Fruit fly (Drosophila melanogaster) whole organism, embryonic: ENCODE results near the gene apolpp.

Experiments used
- Bdp1 ChIP-seq: fragments of 200-800 bp; sonication (Bioruptor generic); optimal IDR thresholded peaks from 3 replicates; lab custom pipeline; 2016; ENCODE audit warnings: missing biosample characterization, missing genetic modification characterization
- CG10654 ChIP-seq: fragments of 200-800 bp; sonication (Bioruptor generic); optimal IDR thresholded peaks from 2 replicates; lab custom pipeline; 2016; ENCODE audit warnings: missing biosample characterization, missing genetic modification characterization
- CG11093 ChIP-seq: fragments of 200-800 bp; sonication (Bioruptor generic); IDR thresholded peaks from 3 replicates; pipeline ENCODE4 v1.3.6; 2022; ENCODE audit warnings: missing biosample characterization, missing genetic modification characterization
- CG11247 ChIP-seq: fragments of 200-800 bp; sonication (Bioruptor generic); IDR thresholded peaks from 2 replicates; pipeline ENCODE4 v1.3.6; 2022; ENCODE audit warnings: missing biosample characterization, missing genetic modification characterization
- CG11695 ChIP-seq: fragments of 200-800 bp; sonication (Bioruptor generic); IDR thresholded peaks from 3 replicates; pipeline ENCODE4 v1.3.6; 2022; ENCODE audit warnings: missing biosample characterization, missing genetic modification characterization
- CG11696 ChIP-seq: fragments of 200-800 bp; sonication (Bioruptor generic); IDR thresholded peaks from 2 replicates; pipeline ENCODE4 v1.3.6; 2022; ENCODE audit warnings: missing biosample characterization, missing genetic modification characterization
- CG12071 ChIP-seq: fragments of 200-800 bp; sonication (Bioruptor generic); optimal IDR thresholded peaks from 3 replicates; lab custom pipeline; 2018; ENCODE audit warnings: missing biosample characterization, mild to moderate bottlenecking, missing genetic modification characterization
- CG12104 ChIP-seq: fragments of 200-800 bp; sonication (Bioruptor generic); optimal IDR thresholded peaks from 3 replicates; lab custom pipeline; 2016; ENCODE audit warnings: missing biosample characterization, missing genetic modification characterization
- CG1233 ChIP-seq: fragments of 200-800 bp; sonication (Bioruptor generic); optimal IDR thresholded peaks from 4 replicates; lab custom pipeline; 2018; ENCODE audit warnings: missing biosample characterization, mild to moderate bottlenecking, missing genetic modification characterization
- CG18619 ChIP-seq: fragments of 200-800 bp; sonication (Bioruptor generic); optimal IDR thresholded peaks from 3 replicates; lab custom pipeline; 2017; ENCODE audit warnings: missing biosample characterization, mild to moderate bottlenecking, missing genetic modification characterization
- CG18764 ChIP-seq: fragments of 200-800 bp; sonication (Bioruptor generic); optimal IDR thresholded peaks from 3 replicates; lab custom pipeline; 2016; ENCODE audit warnings: missing biosample characterization, missing genetic modification characterization
- CG2202 ChIP-seq: fragments of 200-800 bp; sonication (Bioruptor generic); optimal IDR thresholded peaks from 2 replicates; lab custom pipeline; 2018; ENCODE audit warnings: missing biosample characterization, mild to moderate bottlenecking, missing genetic modification characterization
- CG3407 ChIP-seq: fragments of 200-800 bp; sonication (Bioruptor generic); optimal IDR thresholded peaks from 2 replicates; lab custom pipeline; 2018; ENCODE audit warnings: missing biosample characterization, mild to moderate bottlenecking, missing genetic modification characterization
- CG34224 ChIP-seq: fragments of 200-800 bp; sonication (Bioruptor generic); IDR thresholded peaks from 3 replicates; pipeline ENCODE4 v1.3.6; 2022; ENCODE audit warnings: missing biosample characterization, missing genetic modification characterization; ENCODE audit not compliant: partially characterized antibody
- CG3726 ChIP-seq: fragments of 200-800 bp; sonication (Bioruptor generic); IDR thresholded peaks from 3 replicates; pipeline ENCODE4, ENCODE4 v1.3.6; 2022; ENCODE audit warnings: missing biosample characterization, missing genetic modification characterization
- CG4282 ChIP-seq: fragments of 200-800 bp; sonication (Bioruptor generic); optimal IDR thresholded peaks from 2 replicates; lab custom pipeline; 2016; ENCODE audit warnings: missing biosample characterization, missing genetic modification characterization
- CG5245 ChIP-seq: fragments of 200-800 bp; sonication (Bioruptor generic); optimal IDR thresholded peaks from 3 replicates; lab custom pipeline; 2016; ENCODE audit warnings: missing biosample characterization, missing genetic modification characterization
- CG6654 ChIP-seq: fragments of 200-800 bp; sonication (Bioruptor generic); optimal IDR thresholded peaks from 2 replicates; lab custom pipeline; 2017; ENCODE audit warnings: missing biosample characterization, mild to moderate bottlenecking, missing genetic modification characterization
- CG8281 ChIP-seq: fragments of 200-800 bp; sonication (Bioruptor generic); optimal IDR thresholded peaks from 2 replicates; lab custom pipeline; 2018; ENCODE audit warnings: missing biosample characterization, mild to moderate bottlenecking, missing genetic modification characterization, moderate library complexity
- CG8290 ChIP-seq, 3 experiments: fragments of 200-800 bp; sonication (Bioruptor generic); optimal IDR thresholded peaks; 2 replicates each; lab custom pipeline; 2016 to 2019; ENCODE audit warnings: missing biosample characterization in 3 of 3, missing genetic modification characterization in 3 of 3, mild to moderate bottlenecking in 2 of 3, moderate library complexity in 1 of 3
- CG8765 ChIP-seq: fragments of 200-800 bp; sonication (Bioruptor generic); IDR thresholded peaks from 2 replicates; pipeline ENCODE4 v1.3.6; 2022; ENCODE audit warnings: missing biosample characterization, missing genetic modification characterization
- CoRest ChIP-seq: fragments of 200-800 bp; sonication (Bioruptor generic); optimal IDR thresholded peaks from 3 replicates; lab custom pipeline; 2018; ENCODE audit warnings: missing biosample characterization, mild to moderate bottlenecking, missing genetic modification characterization, moderate library complexity
- Dad ChIP-seq: fragments of 200-800 bp; sonication (Bioruptor generic); optimal IDR thresholded peaks from 3 replicates; lab custom pipeline; 2016; ENCODE audit warnings: missing biosample characterization, missing genetic modification characterization
- Fer2 ChIP-seq: fragments of 200-800 bp; sonication (Bioruptor generic); optimal IDR thresholded peaks from 2 replicates; lab custom pipeline; 2018; ENCODE audit warnings: missing biosample characterization, mild to moderate bottlenecking, missing genetic modification characterization, moderate library complexity
- HHEX ChIP-seq: fragments of 200-800 bp; sonication (Bioruptor generic); optimal IDR thresholded peaks from 3 replicates; lab custom pipeline; 2017; ENCODE audit warnings: missing biosample characterization, mild to moderate bottlenecking, missing genetic modification characterization, missing genetic modification reagents
- HLHmδ ChIP-seq: fragments of 200-800 bp; sonication (Bioruptor generic); optimal IDR thresholded peaks from 2 replicates; lab custom pipeline; 2018; ENCODE audit warnings: missing biosample characterization, mild to moderate bottlenecking, missing genetic modification characterization, moderate library complexity
- Lhr ChIP-seq: fragments of 200-800 bp; sonication (Bioruptor generic); optimal IDR thresholded peaks from 3 replicates; lab custom pipeline; 2017; ENCODE audit warnings: mild to moderate bottlenecking, missing biosample characterization, missing genetic modification reagents, missing genetic modification characterization
- Med ChIP-seq: fragments of 200-800 bp; sonication (Bioruptor generic); peaks from one replicate; lab custom pipeline; 2016; ENCODE audit warnings: missing biosample characterization, missing genetic modification characterization, mild to moderate bottlenecking, inconsistent platforms, moderate library complexity
- NC2β ChIP-seq: fragments of 200-800 bp; sonication (Bioruptor generic); optimal IDR thresholded peaks from 2 replicates; lab custom pipeline; 2016; ENCODE audit warnings: missing biosample characterization, missing genetic modification characterization
- Nf-YA ChIP-seq: fragments of 200-800 bp; sonication (Bioruptor generic); IDR thresholded peaks from 2 replicates; pipeline ENCODE4 v1.3.6; 2022; ENCODE audit warnings: missing biosample characterization, missing genetic modification characterization
- NfI ChIP-seq: fragments of 200-800 bp; sonication (Bioruptor generic); optimal IDR thresholded peaks from 3 replicates; lab custom pipeline; 2018; ENCODE audit warnings: missing biosample characterization, mild to moderate bottlenecking, missing genetic modification characterization, moderate library complexity
- Oaz ChIP-seq: fragments of 200-800 bp; sonication (Bioruptor generic); IDR thresholded peaks from 2 replicates; pipeline ENCODE4 v1.3.6; 2022; ENCODE audit warnings: missing biosample characterization, missing genetic modification characterization
- PHDP ChIP-seq: fragments of 200-800 bp; sonication (Bioruptor generic); optimal IDR thresholded peaks from 3 replicates; lab custom pipeline; 2018; ENCODE audit warnings: missing biosample characterization, mild to moderate bottlenecking, missing genetic modification characterization, moderate library complexity
- Ravus ChIP-seq: fragments of 200-800 bp; sonication (Bioruptor generic); IDR thresholded peaks from 2 replicates; pipeline ENCODE4 v1.3.6; 2022; ENCODE audit warnings: missing biosample characterization, missing genetic modification characterization
- Sox100B ChIP-seq: fragments of 200-800 bp; sonication (Bioruptor generic); optimal IDR thresholded peaks from 3 replicates; lab custom pipeline; 2018; ENCODE audit warnings: missing biosample characterization, mild to moderate bottlenecking, missing genetic modification characterization
- Ssrp ChIP-seq: fragments of 200-800 bp; sonication (Bioruptor generic); optimal IDR thresholded peaks from 2 replicates; lab custom pipeline; 2018; ENCODE audit warnings: missing biosample characterization, mild to moderate bottlenecking, missing genetic modification characterization, moderate library complexity
- Stat92E ChIP-seq, 3 experiments: fragments of >200 bp in 2 of 3; fragments of 200-800 bp in 1 of 3; sonication (Bioruptor generic) in 1 of 3; optimal IDR thresholded peaks; 2 replicates each; lab custom pipeline; 2017 to 2019; ENCODE audit warnings: missing biosample characterization in 3 of 3, missing genetic modification characterization in 3 of 3, mild to moderate bottlenecking in 1 of 3, moderate library complexity in 1 of 3
- ab ChIP-seq: fragments of 200-800 bp; sonication (Bioruptor generic); optimal IDR thresholded peaks from 2 replicates; lab custom pipeline; 2016; ENCODE audit warnings: missing biosample characterization, missing genetic modification characterization
- cato ChIP-seq: fragments of 200-800 bp; sonication (Bioruptor generic); optimal IDR thresholded peaks from 2 replicates; lab custom pipeline; 2016; ENCODE audit warnings: missing biosample characterization, missing genetic modification characterization, borderline replicate concordance
- chm ChIP-seq: fragments of 200-800 bp; sonication (Bioruptor generic); IDR thresholded peaks from 2 replicates; pipeline ENCODE4 v1.3.6; 2022; ENCODE audit warnings: missing biosample characterization, missing genetic modification characterization
- croc ChIP-seq: fragments of 200-800 bp; sonication (Bioruptor generic); conservative IDR thresholded peaks from 3 replicates; pipeline ENCODE4 v1.3.6; 2022; ENCODE audit warnings: missing biosample characterization, missing genetic modification characterization
- dan ChIP-seq: fragments of 200-800 bp; sonication (Bioruptor generic); IDR thresholded peaks from 2 replicates; pipeline ENCODE4 v1.3.6; 2022; ENCODE audit warnings: missing biosample characterization, missing genetic modification characterization
- dpn ChIP-seq, 2 experiments: fragments of 200-800 bp; sonication (Bioruptor generic); optimal IDR thresholded peaks; 3 replicates each; lab custom pipeline; 2016; ENCODE audit warnings: missing biosample characterization in 2 of 2, missing genetic modification characterization in 2 of 2
- emc ChIP-seq: fragments of 200-800 bp; sonication (Bioruptor generic); optimal IDR thresholded peaks from 2 replicates; lab custom pipeline; 2016; ENCODE audit warnings: missing biosample characterization, missing genetic modification characterization
- fu2 ChIP-seq: fragments of 200-800 bp; sonication (Bioruptor generic); optimal IDR thresholded peaks from 2 replicates; lab custom pipeline; 2016; ENCODE audit warnings: missing biosample characterization, missing genetic modification characterization
- grn ChIP-seq: fragments of 200-800 bp; sonication (Bioruptor generic); optimal IDR thresholded peaks from 3 replicates; lab custom pipeline; 2017; ENCODE audit warnings: missing biosample characterization, missing genetic modification characterization
- h ChIP-seq: fragments of >200 bp; optimal IDR thresholded peaks from 2 replicates; lab custom pipeline; 2017
- maf-S ChIP-seq: fragments of 200-800 bp; sonication (Bioruptor generic); optimal IDR thresholded peaks from 2 replicates; lab custom pipeline; 2016; ENCODE audit warnings: missing biosample characterization, missing genetic modification characterization
- rib ChIP-seq: fragments of 200-800 bp; sonication (Bioruptor generic); IDR thresholded peaks from 2 replicates; pipeline ENCODE4 v1.3.6; 2022; ENCODE audit warnings: missing biosample characterization, missing genetic modification characterization
- sim ChIP-seq: fragments of 200-800 bp; sonication (Bioruptor generic); IDR thresholded peaks from 2 replicates; pipeline ENCODE4 v1.3.6; 2022; ENCODE audit warnings: missing biosample characterization, missing genetic modification characterization
- wek ChIP-seq: fragments of 200-800 bp; sonication (Bioruptor generic); optimal IDR thresholded peaks from 3 replicates; lab custom pipeline; 2018; ENCODE audit warnings: missing biosample characterization, mild to moderate bottlenecking, missing genetic modification characterization, moderate library complexity

apolpp gene

DNA sequence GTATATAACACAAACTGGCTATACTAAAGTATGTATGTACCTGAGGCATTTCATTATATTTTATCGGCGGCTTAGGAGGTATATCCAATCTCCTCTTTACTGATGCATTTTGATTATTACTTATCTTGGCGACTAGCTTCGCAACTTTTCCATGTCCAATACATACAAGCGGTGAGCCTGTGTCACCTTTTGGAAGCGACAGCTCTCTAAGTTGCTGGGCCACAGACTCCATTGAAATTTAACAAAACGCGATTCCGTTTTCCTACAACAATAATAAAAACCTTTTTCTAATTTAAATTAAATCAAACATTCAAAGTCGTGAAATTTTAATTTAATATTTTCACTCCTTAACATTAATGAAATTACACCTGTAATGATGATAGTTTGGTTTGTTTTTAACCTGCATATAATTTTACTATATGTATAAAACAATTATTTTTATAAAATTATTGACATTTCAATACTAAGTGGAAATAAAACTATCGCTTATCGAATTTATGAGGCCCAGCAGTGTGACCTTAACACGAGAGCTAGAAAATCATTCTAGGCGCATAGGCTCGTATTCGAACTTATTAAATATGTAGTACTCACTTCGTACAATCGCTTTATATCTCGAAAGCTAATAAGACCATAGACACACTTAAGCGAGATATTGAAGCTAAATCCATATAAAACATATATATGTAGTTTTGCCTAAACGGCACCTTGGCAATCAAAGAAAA is at the start of gene apolpp (continued):
- TF ChIP-seq Ssrp (tag; lab: Kevin White, UChicago) = no peak
- no peak for TF ChIP-seq CG18764 (GFP tag; lab: Kevin White, UChicago)
- TF ChIP-seq dan (GFP tag; lab: Robert Waterston, UW) = no peak
- TF ChIP-seq CG3726 (GFP tag; lab: Robert Waterston, UW) = no peak
- no peak for TF ChIP-seq h
- no peak for TF ChIP-seq CG8281 (tag; lab: Kevin White, UChicago)
- TF ChIP-seq dpn (GFP tag; optimal IDR thresholded peaks at IDR 0.05; lab: Kevin White, UChicago) = peak in 1 of 2 experiments; percentile 28
- no peak for TF ChIP-seq maf-S
- peak; percentile 78 for TF ChIP-seq CG8290 (GFP tag; optimal IDR thresholded peaks at IDR 0.05; lab: Kevin White, UChicago)
- TF ChIP-seq CG8290 (tag; optimal IDR thresholded peaks at IDR 0.05; lab: Kevin White, UChicago) = peak in 1 of 2 experiments; percentile 81
- TF ChIP-seq HLHmδ = no peak
- no peak for TF ChIP-seq CG11695 (GFP tag; lab: Robert Waterston, UW)
- TF ChIP-seq Oaz (GFP tag; lab: Robert Waterston, UW) = no peak
- TF ChIP-seq CG8765 = no peak
- peak; percentile 51 for TF ChIP-seq CoRest (tag; lab: Kevin White, UChicago)
- TF ChIP-seq CG11093 (GFP tag; lab: Robert Waterston, UW) = no peak
- TF ChIP-seq rib (GFP tag; lab: Robert Waterston, UW) = no peak
- TF ChIP-seq fu2 (GFP tag; lab: Kevin White, UChicago) = no peak
- TF ChIP-seq Nf-YA = no peak
- no peak for TF ChIP-seq Sox100B
- TF ChIP-seq chm = no peak
- no peak for TF ChIP-seq CG2202 (tag; lab: Kevin White, UChicago)
- no peak for TF ChIP-seq Dad (GFP tag; lab: Kevin White, UChicago)
- TF ChIP-seq Bdp1 (GFP tag; lab: Kevin White, UChicago) = no peak
- TF ChIP-seq NC2β (GFP tag; lab: Kevin White, UChicago) = no peak
- no peak for TF ChIP-seq CG11696 (GFP tag; lab: Robert Waterston, UW)
- peak; percentile 17 for TF ChIP-seq NfI (GFP tag; lab: Kevin White, UChicago)
- TF ChIP-seq PHDP = peak; percentile 18
- TF ChIP-seq CG34224 (GFP tag; lab: Robert Waterston, UW) = no peak
- no peak for TF ChIP-seq CG3407
- no peak for TF ChIP-seq CG5245 (GFP tag; lab: Kevin White, UChicago)
- no peak for TF ChIP-seq CG18619 (GFP tag; lab: Kevin White, UChicago)
- TF ChIP-seq croc (GFP tag; lab: Robert Waterston, UW) = no peak
- no peak for TF ChIP-seq cato (GFP tag; lab: Kevin White, UChicago)
- TF ChIP-seq Med (GFP tag; lab: Kevin White, UChicago) = peak; percentile 63
- peak; percentile 88 for TF ChIP-seq Lhr
- TF ChIP-seq CG4282 (GFP tag; lab: Kevin White, UChicago) = no peak
- no peak for TF ChIP-seq CG12071 (GFP tag; lab: Kevin White, UChicago)
- no peak for TF ChIP-seq CG12104 (GFP tag; lab: Kevin White, UChicago)
- no peak for TF ChIP-seq Stat92E (GFP tag; optimal IDR thresholded peaks at IDR 0.05; lab: Kevin White, UChicago)
- TF ChIP-seq CG1233 (GFP tag; lab: Kevin White, UChicago) = no peak
- no peak for TF ChIP-seq CG6654 (GFP tag; lab: Kevin White, UChicago)
- TF ChIP-seq wek = no peak
- no peak for TF ChIP-seq Ravus (GFP tag; lab: Robert Waterston, UW)
- no peak for TF ChIP-seq CG10654 (GFP tag; lab: Kevin White, UChicago)
- no peak for TF ChIP-seq sim (GFP tag; lab: Robert Waterston, UW)
- TF ChIP-seq CG11247 = no peak
- no peak for TF ChIP-seq Fer2 (tag; lab: Kevin White, UChicago)
- no peak for TF ChIP-seq HHEX
- TF ChIP-seq emc (GFP tag; lab: Kevin White, UChicago) = no peak
- TF ChIP-seq grn (GFP tag; lab: Kevin White, UChicago) = no peak
- TF ChIP-seq ab (GFP tag; lab: Kevin White, UChicago) = no peak
